Fruit fly (Drosophila melanogaster) whole organism, embryonic: Measurements from ENCODE around the gene RpS15Aa.

ENCODE experiments used
- Ada2b ChIP-seq: fragments of 200-800 bp; sonication (Bioruptor generic); IDR thresholded peaks from 2 replicates; pipeline ENCODE4 v1.3.6; 2022; ENCODE audit warnings: missing biosample characterization, missing genetic modification characterization
- CG11723 ChIP-seq: fragments of 200-800 bp; sonication (Bioruptor generic); optimal IDR thresholded peaks from 2 replicates; lab custom pipeline; 2017; ENCODE audit warnings: missing biosample characterization, mild to moderate bottlenecking, missing genetic modification characterization
- CG12155 ChIP-seq: fragments of 200-800 bp; sonication (Bioruptor generic); optimal IDR thresholded peaks from 3 replicates; lab custom pipeline; 2016; ENCODE audit warnings: missing biosample characterization, missing genetic modification characterization
- CG12219 ChIP-seq: fragments of 200-800 bp; sonication (Bioruptor generic); optimal IDR thresholded peaks from 3 replicates; lab custom pipeline; 2018; ENCODE audit warnings: missing biosample characterization, mild to moderate bottlenecking, missing genetic modification characterization
- CG12299 ChIP-seq: fragments of 200-800 bp; sonication (Bioruptor generic); optimal IDR thresholded peaks from 2 replicates; lab custom pipeline; 2018; ENCODE audit warnings: missing biosample characterization, mild to moderate bottlenecking, missing genetic modification characterization
- CG13287 ChIP-seq: fragments of 200-800 bp; sonication (Bioruptor generic); IDR thresholded peaks from 2 replicates; pipeline ENCODE4 v1.3.6; 2022; ENCODE audit warnings: missing biosample characterization, missing genetic modification characterization; ENCODE audit not compliant: partially characterized antibody
- CG14014 ChIP-seq: fragments of 200-800 bp; sonication (Bioruptor generic); IDR thresholded peaks from 2 replicates; pipeline ENCODE4 v1.3.6; 2022; ENCODE audit warnings: missing biosample characterization, missing genetic modification characterization
- CG1529 ChIP-seq: fragments of 200-800 bp; sonication (Bioruptor generic); optimal IDR thresholded peaks from 3 replicates; lab custom pipeline; 2018; ENCODE audit warnings: missing biosample characterization, missing genetic modification characterization
- CG16815 ChIP-seq: fragments of 200-800 bp; sonication (Bioruptor generic); optimal IDR thresholded peaks from 3 replicates; lab custom pipeline; 2017; ENCODE audit warnings: missing biosample characterization, mild to moderate bottlenecking, missing genetic modification characterization
- CG17328 ChIP-seq: fragments of 200-800 bp; sonication (Bioruptor generic); IDR thresholded peaks from 2 replicates; pipeline ENCODE4 v1.3.6; 2022; ENCODE audit warnings: missing biosample characterization, missing genetic modification characterization
- CG18011 ChIP-seq: fragments of 200-800 bp; sonication (Bioruptor generic); optimal IDR thresholded peaks from 2 replicates; lab custom pipeline; 2017; ENCODE audit warnings: missing biosample characterization, missing genetic modification characterization, mild to moderate bottlenecking, moderate library complexity, missing genotype
- CG31388 ChIP-seq: fragments of 200-800 bp; sonication (Bioruptor generic); optimal IDR thresholded peaks from 2 replicates; lab custom pipeline; 2016; ENCODE audit warnings: missing biosample characterization, missing genetic modification characterization
- CG31441 ChIP-seq: fragments of 200-800 bp; sonication (Bioruptor generic); IDR thresholded peaks from 2 replicates; pipeline ENCODE4 v1.3.6; 2022; ENCODE audit warnings: missing biosample characterization, missing genetic modification characterization
- CG34422 ChIP-seq: fragments of 200-800 bp; sonication (Bioruptor generic); IDR thresholded peaks from 3 replicates; pipeline ENCODE4 v1.3.6; 2022; ENCODE audit warnings: missing biosample characterization, missing genetic modification characterization
- CG4360 ChIP-seq: fragments of 200-800 bp; sonication (Bioruptor generic); IDR thresholded peaks from 2 replicates; pipeline ENCODE4 v1.3.6; 2022; ENCODE audit warnings: missing biosample characterization, missing genetic modification characterization
- CG4854 ChIP-seq: fragments of 200-800 bp; sonication (Bioruptor generic); optimal IDR thresholded peaks from 2 replicates; lab custom pipeline; 2016; ENCODE audit warnings: missing biosample characterization, missing genetic modification characterization, inconsistent platforms
- CG6765 ChIP-seq: fragments of 200-800 bp; sonication (Bioruptor generic); optimal IDR thresholded peaks from 3 replicates; lab custom pipeline; 2017; ENCODE audit warnings: missing biosample characterization, mild to moderate bottlenecking, missing genetic modification characterization
- CG7372 ChIP-seq: fragments of 200-800 bp; sonication (Bioruptor generic); IDR thresholded peaks from 2 replicates; pipeline ENCODE4 v1.3.6; 2022; ENCODE audit warnings: missing biosample characterization, missing genetic modification characterization
- CG7745 ChIP-seq: fragments of 200-800 bp; sonication (Bioruptor generic); optimal IDR thresholded peaks from 2 replicates; lab custom pipeline; 2018; ENCODE audit warnings: missing biosample characterization, mild to moderate bottlenecking, missing genetic modification characterization, moderate library complexity
- CG7839 ChIP-seq: fragments of 200-800 bp; sonication (Bioruptor generic); optimal IDR thresholded peaks from 3 replicates; lab custom pipeline; 2018; ENCODE audit warnings: missing biosample characterization, mild to moderate bottlenecking, missing genetic modification characterization, moderate library complexity
- CG7987 ChIP-seq: fragments of 200-800 bp; sonication (Bioruptor generic); optimal IDR thresholded peaks from 2 replicates; lab custom pipeline; 2018; ENCODE audit warnings: missing biosample characterization, mild to moderate bottlenecking, missing genetic modification characterization, moderate library complexity
- CG8924 ChIP-seq: fragments of 200-800 bp; optimal IDR thresholded peaks from 3 replicates; lab custom pipeline; 2019; ENCODE audit warnings: missing biosample characterization, mild to moderate bottlenecking, missing genetic modification characterization, moderate library complexity
- Camta ChIP-seq: fragments of 200-800 bp; sonication (Bioruptor generic); optimal IDR thresholded peaks from 2 replicates; lab custom pipeline; 2016; ENCODE audit warnings: missing biosample characterization, missing genetic modification characterization
- Gsc ChIP-seq: fragments of 200-800 bp; sonication (Bioruptor generic); IDR thresholded peaks from 2 replicates; pipeline ENCODE4 v1.3.6; 2022; ENCODE audit warnings: missing biosample characterization, missing genetic modification characterization
- HLH3B ChIP-seq: fragments of 200-800 bp; sonication (Bioruptor generic); IDR thresholded peaks from 2 replicates; pipeline ENCODE4 v1.3.6; 2022; ENCODE audit warnings: missing biosample characterization, missing genetic modification characterization
- HmgD ChIP-seq: fragments of 200-800 bp; sonication (Bioruptor generic); optimal IDR thresholded peaks from 3 replicates; lab custom pipeline; 2016; ENCODE audit warnings: missing biosample characterization, missing genetic modification characterization
- Hmx ChIP-seq: fragments of 200-800 bp; sonication (Bioruptor generic); optimal IDR thresholded peaks from 2 replicates; lab custom pipeline; 2016; ENCODE audit warnings: missing biosample characterization, missing genetic modification characterization
- Jarid2 ChIP-seq: fragments of 200-800 bp; sonication (Bioruptor generic); optimal IDR thresholded peaks from 3 replicates; lab custom pipeline; 2017; ENCODE audit warnings: mild to moderate bottlenecking, missing biosample characterization, missing genetic modification reagents, missing genetic modification characterization
- Lhr ChIP-seq: fragments of 200-800 bp; sonication (Bioruptor generic); optimal IDR thresholded peaks from 3 replicates; lab custom pipeline; 2017; ENCODE audit warnings: mild to moderate bottlenecking, missing biosample characterization, missing genetic modification reagents, missing genetic modification characterization
- NfI ChIP-seq: fragments of 200-800 bp; sonication (Bioruptor generic); optimal IDR thresholded peaks from 3 replicates; lab custom pipeline; 2018; ENCODE audit warnings: missing biosample characterization, mild to moderate bottlenecking, missing genetic modification characterization, moderate library complexity
- Opbp ChIP-seq: fragments of 200-800 bp; sonication (Bioruptor generic); IDR thresholded peaks from 3 replicates; pipeline ENCODE4 v1.3.6; 2022; ENCODE audit warnings: missing biosample characterization, missing genetic modification characterization; ENCODE audit not compliant: partially characterized antibody
- Ptx1 ChIP-seq: fragments of 200-800 bp; sonication (Bioruptor generic); IDR thresholded peaks from 2 replicates; pipeline ENCODE4 v1.3.6; 2022; ENCODE audit warnings: missing biosample characterization, missing genetic modification characterization
- Scr ChIP-seq: fragments of 200-800 bp; sonication (Bioruptor generic); IDR thresholded peaks from 2 replicates; pipeline ENCODE4 v1.3.6; 2022; ENCODE audit warnings: missing biosample characterization, missing genetic modification characterization; ENCODE audit not compliant: partially characterized antibody
- Trl ChIP-seq, 3 experiments: fragments of >200 bp in 2 of 3; fragments of 200-800 bp in 1 of 3; sonication (Bioruptor generic) in 1 of 3; optimal IDR thresholded peaks; 2 replicates in 1 of 3; 3 replicates in 2 of 3; lab custom pipeline; 2016 to 2017; ENCODE audit warnings: missing biosample characterization in 1 of 3, missing genetic modification characterization in 1 of 3
- ab ChIP-seq: fragments of 200-800 bp; sonication (Bioruptor generic); optimal IDR thresholded peaks from 2 replicates; lab custom pipeline; 2016; ENCODE audit warnings: missing biosample characterization, missing genetic modification characterization
- ara ChIP-seq: fragments of 200-800 bp; sonication (Bioruptor generic); IDR thresholded peaks from 2 replicates; pipeline ENCODE4 v1.3.6; 2022; ENCODE audit warnings: missing biosample characterization, missing genetic modification characterization
- bigmax ChIP-seq: fragments of 200-800 bp; sonication (Bioruptor generic); optimal IDR thresholded peaks from 2 replicates; lab custom pipeline; 2018; ENCODE audit warnings: missing biosample characterization, mild to moderate bottlenecking, missing genetic modification characterization
- chinmo ChIP-seq: fragments of 200-800 bp; sonication (Bioruptor generic); IDR thresholded peaks from 4 replicates; pipeline ENCODE4 v1.3.6; 2022; ENCODE audit warnings: missing biosample characterization, missing genetic modification characterization; ENCODE audit not compliant: partially characterized antibody
- gce ChIP-seq: fragments of 200-800 bp; sonication (Bioruptor generic); IDR thresholded peaks from 3 replicates; pipeline ENCODE4 v1.3.6; 2022; ENCODE audit warnings: missing biosample characterization, missing genetic modification characterization
- gsb ChIP-seq: fragments of 200-800 bp; sonication (Bioruptor generic); IDR thresholded peaks from 2 replicates; pipeline ENCODE4 v1.3.6; 2022; ENCODE audit warnings: missing biosample characterization, missing genetic modification characterization
- hbn ChIP-seq: fragments of 200-800 bp; sonication (Bioruptor generic); IDR thresholded peaks from 2 replicates; pipeline ENCODE4 v1.3.6; 2022; ENCODE audit warnings: missing biosample characterization, missing genetic modification characterization; ENCODE audit not compliant: partially characterized antibody
- her ChIP-seq: fragments of 200-800 bp; sonication (Bioruptor generic); optimal IDR thresholded peaks from 2 replicates; lab custom pipeline; 2016; ENCODE audit warnings: missing biosample characterization, missing genetic modification characterization
- klu ChIP-seq: fragments of 200-800 bp; sonication (Bioruptor generic); IDR thresholded peaks from 2 replicates; pipeline ENCODE4 v1.3.6; 2022; ENCODE audit warnings: missing biosample characterization, missing genetic modification characterization
- kni ChIP-seq: fragments of 200-800 bp; sonication (Bioruptor generic); optimal IDR thresholded peaks from 3 replicates; lab custom pipeline; 2017; ENCODE audit warnings: mild to moderate bottlenecking, missing biosample characterization, missing genetic modification reagents, missing genetic modification characterization
- mam ChIP-seq: fragments of 200-800 bp; sonication (Bioruptor generic); optimal IDR thresholded peaks from 3 replicates; lab custom pipeline; 2016; ENCODE audit warnings: missing biosample characterization, missing genetic modification characterization
- nerfin-2 ChIP-seq: fragments of 200-800 bp; sonication (Bioruptor generic); IDR thresholded peaks from 2 replicates; pipeline ENCODE4 v1.3.6; 2022; ENCODE audit warnings: missing biosample characterization, missing genetic modification characterization; ENCODE audit not compliant: partially characterized antibody
- oc ChIP-seq: fragments of 200-800 bp; sonication (Bioruptor generic); optimal IDR thresholded peaks from 2 replicates; lab custom pipeline; 2018; ENCODE audit warnings: missing biosample characterization, mild to moderate bottlenecking, missing genetic modification characterization, moderate library complexity
- p53 ChIP-seq: fragments of 200-800 bp; sonication (Bioruptor generic); optimal IDR thresholded peaks from 2 replicates; lab custom pipeline; 2016; ENCODE audit warnings: missing biosample characterization, missing genetic modification characterization
- peb ChIP-seq: fragments of 200-800 bp; sonication (Bioruptor generic); IDR thresholded peaks from 2 replicates; pipeline ENCODE4 v1.3.6; 2022; ENCODE audit warnings: missing biosample characterization, missing genetic modification characterization
- trh ChIP-seq: fragments of 200-800 bp; sonication (Bioruptor generic); optimal IDR thresholded peaks from 2 replicates; lab custom pipeline; 2016; ENCODE audit warnings: missing biosample characterization, missing genetic modification characterization
- zen ChIP-seq: fragments of 200-800 bp; sonication (Bioruptor generic); optimal IDR thresholded peaks from 3 replicates; lab custom pipeline; 2018; ENCODE audit warnings: missing biosample characterization, mild to moderate bottlenecking, missing genetic modification characterization, moderate library complexity

The RpS15Aa gene

dm6 chrX:13383770-13384169 is 46.3 kb upstream of the RpS15Aa start (continued):
- no peak for TF ChIP-seq CG16815
- TF ChIP-seq peb: no peak
- TF ChIP-seq nerfin-2 (GFP tag; lab: Robert Waterston, UW): no peak
- TF ChIP-seq Jarid2 (GFP tag; lab: Kevin White, UChicago): no peak
- TF ChIP-seq CG4854 (GFP tag; lab: Kevin White, UChicago): peak; percentile 14
- peak; percentile 10; the same call in 1 of the 2 replicates for TF ChIP-seq CG13287 (GFP tag; lab: Robert Waterston, UW)
- no peak for TF ChIP-seq CG12299 (tag; lab: Kevin White, UChicago)
- peak; percentile 68 for TF ChIP-seq HmgD (GFP tag; lab: Kevin White, UChicago)
- peak; percentile 40 for TF ChIP-seq ab (GFP tag; lab: Kevin White, UChicago)
- TF ChIP-seq Ada2b (GFP tag; lab: Robert Waterston, UW): no peak
- TF ChIP-seq her (GFP tag; lab: Kevin White, UChicago): peak; percentile 70
- no peak for TF ChIP-seq Scr (GFP tag; lab: Robert Waterston, UW)
- TF ChIP-seq Camta (GFP tag; lab: Kevin White, UChicago): peak; percentile 36
- TF ChIP-seq CG8924 (tag; lab: Kevin White, UChicago): peak; percentile 19
- peak; percentile 22; the same call in 1 of the 3 replicates for TF ChIP-seq gce (GFP tag; lab: Robert Waterston, UW)
- no peak for TF ChIP-seq CG4360 (GFP tag; lab: Robert Waterston, UW)
- no peak for TF ChIP-seq Lhr (GFP tag; lab: Kevin White, UChicago)
- peak; percentile 52; the same call in 1 of the 2 replicates for TF ChIP-seq CG17328 (GFP tag; lab: Robert Waterston, UW)
- no peak for TF ChIP-seq Gsc (GFP tag; lab: Robert Waterston, UW)
- peak; percentile 80 for TF ChIP-seq mam (GFP tag; lab: Kevin White, UChicago)
- TF ChIP-seq CG7839 (tag; lab: Kevin White, UChicago): peak; percentile 36
- peak; percentile 52 for TF ChIP-seq CG12155 (GFP tag; lab: Kevin White, UChicago)
- peak; percentile 63 for TF ChIP-seq CG7987 (GFP tag; lab: Kevin White, UChicago)
- no peak for TF ChIP-seq zen (tag; lab: Kevin White, UChicago)
- TF ChIP-seq CG7372 (GFP tag; lab: Robert Waterston, UW): no peak
- TF ChIP-seq CG34422 (GFP tag; lab: Robert Waterston, UW): peak; percentile 91
- no peak for TF ChIP-seq kni
- TF ChIP-seq Ptx1 (GFP tag; lab: Robert Waterston, UW): peak; percentile 59
- TF ChIP-seq hbn (GFP tag; lab: Robert Waterston, UW): no peak
- no peak for TF ChIP-seq chinmo (GFP tag; lab: Robert Waterston, UW)
- no peak for TF ChIP-seq CG31441 (GFP tag; lab: Robert Waterston, UW)
- TF ChIP-seq p53 (GFP tag; lab: Kevin White, UChicago): no peak
- peak; percentile 56; the same call in 1 of the 3 replicates for TF ChIP-seq Opbp (GFP tag; lab: Robert Waterston, UW)
- no peak for TF ChIP-seq CG11723 (GFP tag; lab: Kevin White, UChicago)
- TF ChIP-seq klu (GFP tag; lab: Robert Waterston, UW): no peak
- no peak for TF ChIP-seq trh (GFP tag; lab: Kevin White, UChicago)
- TF ChIP-seq CG18011 (GFP tag; lab: Kevin White, UChicago): no peak
- TF ChIP-seq oc (tag; lab: Kevin White, UChicago): no peak
- TF ChIP-seq bigmax: no peak
- peak; percentile 50 for TF ChIP-seq CG6765
- TF ChIP-seq CG12219 (GFP tag; lab: Kevin White, UChicago): peak; percentile 7
- peak; percentile 3 for TF ChIP-seq CG1529 (GFP tag; lab: Kevin White, UChicago)
- no peak for TF ChIP-seq Hmx (GFP tag; lab: Kevin White, UChicago)
- no peak for TF ChIP-seq CG31388 (GFP tag; lab: Kevin White, UChicago)
- peak; percentile 66 for TF ChIP-seq CG14014
- TF ChIP-seq CG7745 (tag; lab: Kevin White, UChicago): no peak
- TF ChIP-seq HLH3B (GFP tag; lab: Robert Waterston, UW): no peak
- TF ChIP-seq gsb: no peak
- no peak for TF ChIP-seq Trl (optimal IDR thresholded peaks at IDR 0.05; lab: Kevin White, UChicago)
- TF ChIP-seq Trl (GFP tag; optimal IDR thresholded peaks at IDR 0.05; lab: Kevin White, UChicago): peak; percentile 75
- TF ChIP-seq NfI (GFP tag; lab: Kevin White, UChicago): peak; percentile 50
- no peak for TF ChIP-seq ara
